Worm (Caenorhabditis elegans): ENCODE measurements around the gene K07G6.1.
A peak's percentile ranks its signal among the peaks of the same experiment; 100 is the strongest.

The K07G6.1 gene

ce11 chrII:1709959-1710358 lies 31.4 kb upstream of the K07G6.1 start, which contains the start of gene fbxa-184:
Gene fbxa-184 (plus strand): TSS chrII:1710259.
- TF ChIP-seq ceh-39 (tag; optimal IDR thresholded peaks at IDR 0.05) (no peak), bed-3 (GFP tag; optimal IDR thresholded peaks at IDR 0.05) (no peak), cnd-1 (tag; optimal IDR thresholded peaks at IDR 0.05) (no peak), flh-1 (GFP tag; optimal IDR thresholded peaks at IDR 0.05) (no peak), sptf-1 (tag; optimal IDR thresholded peaks at IDR 0.05) (no peak), pha-4 (tag; optimal IDR thresholded peaks at IDR 0.05) (no peak), unc-39 (tag; optimal IDR thresholded peaks at IDR 0.05) (no peak), snpc-4 (tag; optimal IDR thresholded peaks at IDR 0.05) (no peak), sem-2 (GFP tag; optimal IDR thresholded peaks at IDR 0.05) (no peak), lin-13 (tag; optimal IDR thresholded peaks at IDR 0.05) (no peak), elt-1 (tag; optimal IDR thresholded peaks at IDR 0.05; ENCODE audit: borderline replicate concordance, insufficient read depth) (no peak), mls-2 (tag; optimal IDR thresholded peaks at IDR 0.05) (no peak), lin-32 (GFP tag; optimal IDR thresholded peaks at IDR 0.05) (no peak)

DNA sequence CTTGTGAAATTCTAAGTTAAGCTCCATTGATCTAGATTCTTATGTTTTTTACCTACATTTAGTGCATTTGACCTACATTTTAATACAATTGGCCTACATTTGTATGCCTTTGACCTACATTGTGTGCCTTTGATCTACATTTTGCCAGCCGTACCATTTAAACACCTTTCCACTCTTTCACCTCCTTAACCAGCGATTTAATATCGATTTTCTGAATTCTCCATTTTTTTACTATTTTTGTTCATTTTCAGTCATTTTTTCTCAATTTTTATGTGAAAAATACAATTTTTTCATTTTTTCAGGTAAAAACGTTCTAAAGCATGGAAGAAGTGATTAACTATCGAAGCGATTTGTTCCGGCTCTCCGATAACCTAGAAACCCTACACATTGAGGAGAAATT lies 28.4 kb upstream of the K07G6.1 start, which contains the start of gene btb-7:
btb-7 (plus strand) TSS at position 301 of the 400 bp plus-strand sequence.
- TF ChIP-seq ceh-83 (GFP tag; optimal IDR thresholded peaks at IDR 0.05) = no peak
- no peak for TF ChIP-seq cnd-1 (tag; optimal IDR thresholded peaks at IDR 0.05)
- no peak for TF ChIP-seq ceh-43 (GFP tag; optimal IDR thresholded peaks at IDR 0.05)
- no peak for TF ChIP-seq unc-39 (tag; optimal IDR thresholded peaks at IDR 0.05)
- TF ChIP-seq ztf-11 (tag; optimal IDR thresholded peaks at IDR 0.05) = no peak
- TF ChIP-seq ceh-39 (tag; optimal IDR thresholded peaks at IDR 0.05) = no peak
- TF ChIP-seq nhr-2 (tag; optimal IDR thresholded peaks at IDR 0.05) = no peak
- no peak for TF ChIP-seq nhr-12 (tag; optimal IDR thresholded peaks at IDR 0.05)
- TF ChIP-seq ham-2 (GFP tag; optimal IDR thresholded peaks at IDR 0.05) = no peak

- TF ChIP-seq nhr-12 (tag; optimal IDR thresholded peaks at IDR 0.05) = no peak
- TF ChIP-seq drap-1 (GFP tag; optimal IDR thresholded peaks at IDR 0.05) = no peak
- TF ChIP-seq unc-39 (tag; optimal IDR thresholded peaks at IDR 0.05) = no peak
- TF ChIP-seq lsy-2 (tag; optimal IDR thresholded peaks at IDR 0.05) = no peak
- no peak for TF ChIP-seq mab-5 (tag; optimal IDR thresholded peaks at IDR 0.05)
- peak; percentile 9 for TF ChIP-seq ceh-39 (tag; optimal IDR thresholded peaks at IDR 0.05)
- no peak for TF ChIP-seq ceh-43 (GFP tag; optimal IDR thresholded peaks at IDR 0.05)
- TF ChIP-seq cnd-1 (tag; optimal IDR thresholded peaks at IDR 0.05) = peak; percentile 4
- no peak for TF ChIP-seq mep-1 (tag; optimal IDR thresholded peaks at IDR 0.05)
- no peak for TF ChIP-seq unc-62 (GFP tag; optimal IDR thresholded peaks at IDR 0.05)
- TF ChIP-seq snpc-4 (tag; optimal IDR thresholded peaks at IDR 0.05) = no peak
- no peak for TF ChIP-seq blmp-1 (tag; optimal IDR thresholded peaks at IDR 0.05)
- TF ChIP-seq nhr-28 (tag; optimal IDR thresholded peaks at IDR 0.05) = no peak
- TF ChIP-seq bed-3 (GFP tag; optimal IDR thresholded peaks at IDR 0.05) = no peak
- no peak for TF ChIP-seq nhr-76 (tag; optimal IDR thresholded peaks at IDR 0.05)
- peak; percentile 69 for TF ChIP-seq nhr-2 (tag; optimal IDR thresholded peaks at IDR 0.05)
- no peak for TF ChIP-seq sem-2 (GFP tag; optimal IDR thresholded peaks at IDR 0.05)
- TF ChIP-seq ceh-83 (GFP tag; optimal IDR thresholded peaks at IDR 0.05) = no peak
- TF ChIP-seq sptf-1 (tag; optimal IDR thresholded peaks at IDR 0.05) = no peak
- TF ChIP-seq hlh-1 (tag; optimal IDR thresholded peaks at IDR 0.05) = no peak
- TF ChIP-seq elt-3 (tag; optimal IDR thresholded peaks at IDR 0.05) = no peak
- no peak for TF ChIP-seq unc-120 (tag; optimal IDR thresholded peaks at IDR 0.05; ENCODE audit: poor library complexity, severe bottlenecking)
These were observed 26.5 kb upstream of the K07G6.1 start, which contains the start of gene btb-6 for ce11 chrII:1714772-1715353. Gene btb-6 (plus strand): TSS chrII:1715303.

DNA sequence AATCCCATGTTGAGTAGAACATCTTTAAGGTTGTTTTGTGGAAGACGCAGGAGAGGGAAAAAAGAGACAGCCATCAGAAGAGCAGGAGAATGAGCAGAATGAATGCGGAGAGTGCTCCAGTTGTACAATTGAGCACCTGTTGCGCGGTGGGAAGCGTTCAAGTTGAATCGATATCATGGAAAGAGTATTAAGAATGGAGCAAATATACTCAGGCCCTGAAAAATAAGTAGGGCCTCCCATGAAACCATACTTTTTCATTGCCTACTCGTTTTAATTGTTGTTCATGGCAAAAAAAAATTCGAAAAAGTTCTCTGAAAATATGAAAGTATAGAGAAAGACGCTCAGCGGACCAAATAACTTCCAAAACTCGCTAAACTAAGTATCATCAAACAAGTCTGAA lies 22.2 kb upstream of the K07G6.1 start, which contains the start of gene fbxb-48:
fbxb-48 (minus strand) TSS at position 101 of the 400 bp plus-strand sequence.
- no peak for TF ChIP-seq sem-2 (GFP tag; optimal IDR thresholded peaks at IDR 0.05)
- peak; percentile 50 for TF ChIP-seq hlh-1 (tag; optimal IDR thresholded peaks at IDR 0.05)

- TF ChIP-seq lsy-2 (tag; optimal IDR thresholded peaks at IDR 0.05) (no peak), nhr-237 (tag; optimal IDR thresholded peaks at IDR 0.05) (no peak), unc-62 (GFP tag; optimal IDR thresholded peaks at IDR 0.05) (no peak), mep-1 (tag; optimal IDR thresholded peaks at IDR 0.05) (no peak), nhr-2 (tag; optimal IDR thresholded peaks at IDR 0.05) (no peak), lin-13 (tag; optimal IDR thresholded peaks at IDR 0.05) (no peak), nhr-12 (tag; optimal IDR thresholded peaks at IDR 0.05) (no peak), zip-8 (tag; optimal IDR thresholded peaks at IDR 0.05) (no peak), elt-1 (tag; optimal IDR thresholded peaks at IDR 0.05; ENCODE audit: borderline replicate concordance, insufficient read depth) (no peak), ham-2 (GFP tag; optimal IDR thresholded peaks at IDR 0.05) (no peak), unc-39 (tag; optimal IDR thresholded peaks at IDR 0.05) (no peak), snpc-4 (tag; optimal IDR thresholded peaks at IDR 0.05) (no peak)
These were observed 19.0 kb upstream of the K07G6.1 start, which contains the start of the genes fbxb-5 and btb-8 for ce11 chrII:1722394-1722793. Gene fbxb-5 (minus strand): TSS chrII:1722494. Gene btb-8 (plus strand): TSS chrII:1722770.

Data from whole organism, mixed stage, embryonic.